Worm (Caenorhabditis elegans): ENCODE results near the gene Y39B6A.7.

DNA sequence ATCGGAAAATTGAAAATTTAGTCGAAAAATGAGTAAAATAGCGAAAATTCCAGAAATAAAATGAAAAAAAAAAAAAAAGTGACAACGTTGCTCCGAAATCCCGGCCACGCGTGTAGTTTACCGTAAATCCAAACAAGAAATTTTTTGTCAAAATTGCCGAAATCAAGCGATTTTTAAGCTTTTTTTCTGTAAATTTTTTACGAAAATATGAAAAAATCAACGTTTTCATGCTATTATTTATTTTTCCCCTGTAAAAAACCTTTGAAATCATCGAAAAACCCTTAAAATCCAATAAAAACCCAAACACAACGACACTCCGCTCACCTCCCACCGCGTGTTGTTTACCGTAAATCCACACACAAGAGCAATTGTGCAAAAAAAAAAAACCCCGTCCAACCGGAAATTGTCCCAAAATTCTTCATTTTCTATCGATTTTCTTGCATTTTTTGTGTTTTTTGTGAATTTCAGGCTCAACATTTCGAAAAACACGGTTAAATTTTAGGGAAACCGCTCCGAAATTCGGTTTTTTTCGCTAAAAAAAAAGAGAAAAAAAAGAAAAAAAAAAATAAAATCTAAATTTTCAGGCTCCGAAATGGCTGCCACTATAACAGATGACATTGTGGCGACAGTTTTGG is 41.1 kb upstream of the Y39B6A.7 start, which contains the start of the genes Y39B6A.3 and pph-5:
- no peak for TF ChIP-seq eyg-1 (tag; optimal IDR thresholded peaks at IDR 0.05)
- no peak for TF ChIP-seq unc-86 (tag; optimal IDR thresholded peaks at IDR 0.05)
